Worm (Caenorhabditis elegans) whole organism, mixed stage, embryonic: ENCODE measurements around the gene ethe-1.
A peak's percentile ranks its signal among the peaks of the same experiment; 100 is the strongest.

ENCODE experiments used
- M03D4.4 ChIP-seq: sonication (generic microtip); optimal IDR thresholded peaks from 2 replicates; lab custom pipeline; 2017; ENCODE audit warnings: mild to moderate bottlenecking, missing genetic modification characterization, missing compliant biosample characterization
- bed-3 ChIP-seq: fragments of 200-800 bp; sonication (Bioruptor generic); optimal IDR thresholded peaks from 3 replicates; lab custom pipeline; 2018; ENCODE audit warnings: mild to moderate bottlenecking, missing genetic modification characterization, moderate library complexity, missing compliant biosample characterization
- blmp-1 ChIP-seq: fragments of 150-350 bp; optimal IDR thresholded peaks from 2 replicates; lab custom pipeline; 2014; ENCODE audit warnings: missing biosample characterization, missing genetic modification characterization
- ceh-39 ChIP-seq: fragments of 150-350 bp; optimal IDR thresholded peaks from 2 replicates; lab custom pipeline; 2014; ENCODE audit warnings: missing biosample characterization, missing genetic modification characterization
- ceh-43 ChIP-seq: fragments of 200-800 bp; sonication (Bioruptor generic); optimal IDR thresholded peaks from 2 replicates; lab custom pipeline; 2018; ENCODE audit warnings: mild to moderate bottlenecking, missing genetic modification characterization, moderate library complexity, missing compliant biosample characterization
- ceh-83 ChIP-seq: fragments of 200-800 bp; sonication (Bioruptor generic); optimal IDR thresholded peaks from 2 replicates; lab custom pipeline; 2018; ENCODE audit warnings: mild to moderate bottlenecking, missing genetic modification characterization, missing compliant biosample characterization
- ces-1 ChIP-seq: fragments of 150-350 bp; optimal IDR thresholded peaks from 2 replicates; lab custom pipeline; 2014; ENCODE audit warnings: missing biosample characterization, missing genetic modification reagents, missing genetic modification characterization
- cnd-1 ChIP-seq: fragments of 200-800 bp; sonication (Bioruptor generic); optimal IDR thresholded peaks from 2 replicates; lab custom pipeline; 2018; ENCODE audit warnings: mild to moderate bottlenecking, missing genetic modification characterization, missing compliant biosample characterization
- drap-1 ChIP-seq: fragments of 200-800 bp; sonication (Bioruptor generic); optimal IDR thresholded peaks from 3 replicates; lab custom pipeline; 2018; ENCODE audit warnings: mild to moderate bottlenecking, missing genetic modification characterization, missing compliant biosample characterization
- elt-1 ChIP-seq: sonication (generic microtip); optimal IDR thresholded peaks from 2 replicates; lab custom pipeline; 2017; ENCODE audit warnings: missing genetic modification characterization, mild to moderate bottlenecking, missing compliant biosample characterization, antibody characterized with exemption, moderate library complexity, borderline replicate concordance; ENCODE audit not compliant: insufficient read depth
- elt-3 ChIP-seq: fragments of 150-350 bp; optimal IDR thresholded peaks from 2 replicates; lab custom pipeline; 2014; ENCODE audit warnings: missing biosample characterization, missing genetic modification characterization
- flh-1 ChIP-seq: fragments of 200-800 bp; sonication (Bioruptor generic); optimal IDR thresholded peaks from 2 replicates; lab custom pipeline; 2018; ENCODE audit warnings: mild to moderate bottlenecking, missing genetic modification characterization, moderate library complexity, missing compliant biosample characterization
- ham-2 ChIP-seq: fragments of 200-800 bp; sonication (Bioruptor generic); optimal IDR thresholded peaks from 2 replicates; lab custom pipeline; 2018; ENCODE audit warnings: mild to moderate bottlenecking, missing genetic modification characterization, missing compliant biosample characterization
- hlh-1 ChIP-seq: fragments of 150-350 bp; optimal IDR thresholded peaks from 2 replicates; lab custom pipeline; 2014; ENCODE audit warnings: missing biosample characterization, missing genetic modification reagents, missing genetic modification characterization
- lin-13 ChIP-seq: fragments of 150-350 bp; optimal IDR thresholded peaks from 2 replicates; lab custom pipeline; 2014; ENCODE audit warnings: missing biosample characterization, missing genetic modification characterization
- lin-32 ChIP-seq: fragments of 200-800 bp; sonication (Bioruptor generic); optimal IDR thresholded peaks from 2 replicates; lab custom pipeline; 2018; ENCODE audit warnings: mild to moderate bottlenecking, missing genetic modification characterization, missing compliant biosample characterization
- lsy-2 ChIP-seq: fragments of 150-350 bp; optimal IDR thresholded peaks from 2 replicates; lab custom pipeline; 2014; ENCODE audit warnings: missing biosample characterization, missing genetic modification characterization
- mab-5 ChIP-seq: fragments of 150-350 bp; optimal IDR thresholded peaks from 2 replicates; lab custom pipeline; 2014; ENCODE audit warnings: missing biosample characterization, missing genetic modification characterization
- mep-1 ChIP-seq: fragments of 150-350 bp; optimal IDR thresholded peaks from 2 replicates; lab custom pipeline; 2017; ENCODE audit warnings: missing biosample characterization, missing genetic modification reagents, missing genetic modification characterization, inconsistent platforms
- mls-2 ChIP-seq: sonication (generic microtip); optimal IDR thresholded peaks from 2 replicates; lab custom pipeline; 2016; ENCODE audit warnings: mild to moderate bottlenecking, missing genetic modification characterization, moderate library complexity, missing compliant biosample characterization
- nhr-12 ChIP-seq: fragments of 150-350 bp; optimal IDR thresholded peaks from 2 replicates; lab custom pipeline; 2014; ENCODE audit warnings: missing biosample characterization, missing genetic modification characterization
- nhr-2 ChIP-seq: fragments of 150-350 bp; optimal IDR thresholded peaks from 2 replicates; lab custom pipeline; 2014; ENCODE audit warnings: missing biosample characterization, missing genetic modification characterization
- nhr-237 ChIP-seq: fragments of 150-350 bp; optimal IDR thresholded peaks from 2 replicates; lab custom pipeline; 2014; ENCODE audit warnings: missing biosample characterization, missing genetic modification characterization
- nhr-28 ChIP-seq: fragments of 150-350 bp; optimal IDR thresholded peaks from 2 replicates; lab custom pipeline; 2014; ENCODE audit warnings: missing biosample characterization, missing genetic modification characterization
- nhr-76 ChIP-seq: sonication (generic microtip); optimal IDR thresholded peaks from 2 replicates; lab custom pipeline; 2017; ENCODE audit warnings: missing biosample characterization, missing genetic modification characterization
- pha-4 ChIP-seq: fragments of 150-350 bp; optimal IDR thresholded peaks from 2 replicates; lab custom pipeline; 2018; ENCODE audit warnings: missing biosample characterization, missing genetic modification reagents, missing genetic modification characterization
- sem-2 ChIP-seq: fragments of 200-800 bp; sonication (Bioruptor generic); optimal IDR thresholded peaks from 2 replicates; lab custom pipeline; 2018; ENCODE audit warnings: mild to moderate bottlenecking, missing genetic modification characterization, missing compliant biosample characterization
- snpc-4 ChIP-seq: fragments of 150-350 bp; optimal IDR thresholded peaks from 2 replicates; lab custom pipeline; 2014; ENCODE audit warnings: missing biosample characterization, missing genetic modification characterization
- sptf-1 ChIP-seq: sonication (generic microtip); optimal IDR thresholded peaks from 2 replicates; lab custom pipeline; 2017; ENCODE audit warnings: mild to moderate bottlenecking, missing genetic modification characterization, moderate library complexity, missing compliant biosample characterization
- tbx-8 ChIP-seq: fragments of 200-800 bp; sonication (Bioruptor generic); optimal IDR thresholded peaks from 2 replicates; lab custom pipeline; 2018; ENCODE audit warnings: mild to moderate bottlenecking, missing genetic modification characterization, moderate library complexity, missing compliant biosample characterization
- unc-120 ChIP-seq: sonication (generic microtip); optimal IDR thresholded peaks from 2 replicates; lab custom pipeline; 2017; ENCODE audit warnings: missing genetic modification characterization, missing compliant biosample characterization; ENCODE audit not compliant: poor library complexity, severe bottlenecking
- unc-39 ChIP-seq: fragments of 150-350 bp; optimal IDR thresholded peaks from 2 replicates; lab custom pipeline; 2014; ENCODE audit warnings: missing biosample characterization, missing genetic modification characterization
- unc-62 ChIP-seq: fragments of 150-350 bp; optimal IDR thresholded peaks from 2 replicates; lab custom pipeline; 2014; ENCODE audit warnings: missing biosample characterization, missing genetic modification reagents, missing genetic modification characterization
- zip-8 ChIP-seq: fragments of 150-350 bp; optimal IDR thresholded peaks from 2 replicates; lab custom pipeline; 2014; ENCODE audit warnings: missing biosample characterization, missing genetic modification characterization
- ztf-11 ChIP-seq: fragments of 150-350 bp; optimal IDR thresholded peaks from 2 replicates; lab custom pipeline; 2014; ENCODE audit warnings: missing biosample characterization, missing genetic modification characterization

Gene ethe-1

DNA sequence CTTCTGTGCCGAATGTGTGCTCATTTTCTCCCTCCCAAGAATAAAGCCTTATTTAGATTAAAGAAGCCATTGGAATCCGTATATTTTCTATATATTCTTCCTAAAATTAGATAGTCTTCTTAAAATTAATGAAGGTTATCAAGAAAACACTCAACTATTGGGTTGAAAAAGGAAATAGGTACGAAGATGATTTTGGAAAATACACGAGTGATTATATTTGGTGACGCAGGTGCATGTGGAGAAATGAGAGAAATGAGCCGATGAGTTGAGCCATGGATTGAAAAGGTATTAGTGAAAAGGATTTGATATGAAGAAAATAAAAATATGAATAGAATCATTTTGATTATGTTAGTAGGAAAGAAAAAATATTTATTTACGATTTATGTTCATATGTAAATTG lies 27.6 kb downstream of the ethe-1 start, which contains the start of gene cng-3:
TSS of gene cng-3 (minus strand) at position 102 of the 400 bp plus-strand sequence.
- TF ChIP-seq nhr-12 (tag; lab: Kevin White, UChicago) (no peak), ces-1 (no peak), hlh-1 (tag; lab: Kevin White, UChicago) (no peak), snpc-4 (tag; lab: Kevin White, UChicago) (no peak), tbx-8 (GFP tag; lab: Kevin White, UChicago) (no peak), elt-1 (tag; lab: Kevin White, UChicago) (no peak), unc-39 (tag; lab: Kevin White, UChicago) (no peak), blmp-1 (no peak), lin-32 (GFP tag; lab: Kevin White, UChicago) (no peak), pha-4 (tag; lab: Kevin White, UChicago) (no peak), flh-1 (GFP tag; lab: Kevin White, UChicago) (no peak), sem-2 (no peak), ceh-39 (tag; lab: Kevin White, UChicago) (no peak)

- TF ChIP-seq M03D4.4 (tag; lab: Kevin White, UChicago) (peak; percentile 95), mep-1 (tag; lab: Kevin White, UChicago) (no peak), zip-8 (tag; lab: Kevin White, UChicago) (no peak), flh-1 (GFP tag; lab: Kevin White, UChicago) (peak; percentile 89), bed-3 (GFP tag; lab: Kevin White, UChicago) (peak; percentile 90), drap-1 (peak; percentile 96), ces-1 (no peak), mab-5 (tag; lab: Kevin White, UChicago) (no peak), sem-2 (peak; percentile 91), ceh-83 (GFP tag; lab: Kevin White, UChicago) (peak; percentile 98), nhr-76 (peak; percentile 18), mls-2 (peak; percentile 98), pha-4 (tag; lab: Kevin White, UChicago) (peak; percentile 42), blmp-1 (no peak), lin-13 (peak; percentile 31), ceh-39 (tag; lab: Kevin White, UChicago) (no peak), ceh-43 (GFP tag; lab: Kevin White, UChicago) (peak; percentile 89), nhr-12 (tag; lab: Kevin White, UChicago) (peak; percentile 58), snpc-4 (tag; lab: Kevin White, UChicago) (no peak), unc-120 (peak; percentile 94), ham-2 (GFP tag; lab: Kevin White, UChicago) (peak; percentile 91), nhr-237 (tag; lab: Kevin White, UChicago) (no peak), unc-39 (tag; lab: Kevin White, UChicago) (no peak), sptf-1 (peak; percentile 98), lsy-2 (tag; lab: Kevin White, UChicago) (no peak), ztf-11 (tag; lab: Kevin White, UChicago) (peak; percentile 58), elt-1 (tag; lab: Kevin White, UChicago) (no peak), nhr-28 (tag; lab: Kevin White, UChicago) (peak; percentile 65), nhr-2 (no peak), hlh-1 (tag; lab: Kevin White, UChicago) (no peak), lin-32 (GFP tag; lab: Kevin White, UChicago) (peak; percentile 94), cnd-1 (tag; lab: Kevin White, UChicago) (peak; percentile 96), tbx-8 (GFP tag; lab: Kevin White, UChicago) (peak; percentile 95), elt-3 (no peak), unc-62 (GFP tag; lab: Kevin White, UChicago) (peak; percentile 27)
Observed at ce11 chrIV:9477135-9477928, 31.2 kb downstream of the ethe-1 start, which contains the start of gene wrt-3. TSS of gene wrt-3 (minus strand) at chrIV:9477456.

DNA sequence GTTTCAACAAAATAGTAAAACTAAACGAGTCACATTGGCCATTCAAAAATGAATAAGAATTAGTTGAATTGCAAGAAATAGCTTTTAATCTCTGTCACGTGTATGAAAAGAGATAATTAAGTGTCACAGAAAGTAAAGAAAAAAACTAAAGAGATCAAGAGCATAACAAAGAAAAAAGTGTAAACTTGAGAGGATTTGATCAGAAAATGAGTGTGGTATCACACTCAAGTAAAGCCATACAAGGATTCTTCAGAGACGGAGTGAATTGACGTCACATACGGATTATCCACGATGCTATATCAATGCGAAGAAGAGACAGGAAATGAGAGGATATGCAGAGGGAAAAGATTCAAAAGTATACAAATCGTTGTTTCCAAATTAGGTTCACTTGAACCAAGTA lies 39.3 kb downstream of the ethe-1 start:
- TF ChIP-seq nhr-28 (tag; lab: Kevin White, UChicago): no peak
- TF ChIP-seq mep-1 (tag; lab: Kevin White, UChicago): no peak
- TF ChIP-seq tbx-8 (GFP tag; lab: Kevin White, UChicago): no peak
- no peak for TF ChIP-seq elt-3
- TF ChIP-seq unc-120: no peak
- no peak for TF ChIP-seq snpc-4 (tag; lab: Kevin White, UChicago)
- no peak for TF ChIP-seq ces-1
- TF ChIP-seq, all 35 proteins: peak for 0
